Fruit fly (Drosophila melanogaster): ENCODE data around the gene qtc.
A peak's percentile ranks its signal among the peaks of the same experiment; 100 is the strongest.

The qtc gene

DNA sequence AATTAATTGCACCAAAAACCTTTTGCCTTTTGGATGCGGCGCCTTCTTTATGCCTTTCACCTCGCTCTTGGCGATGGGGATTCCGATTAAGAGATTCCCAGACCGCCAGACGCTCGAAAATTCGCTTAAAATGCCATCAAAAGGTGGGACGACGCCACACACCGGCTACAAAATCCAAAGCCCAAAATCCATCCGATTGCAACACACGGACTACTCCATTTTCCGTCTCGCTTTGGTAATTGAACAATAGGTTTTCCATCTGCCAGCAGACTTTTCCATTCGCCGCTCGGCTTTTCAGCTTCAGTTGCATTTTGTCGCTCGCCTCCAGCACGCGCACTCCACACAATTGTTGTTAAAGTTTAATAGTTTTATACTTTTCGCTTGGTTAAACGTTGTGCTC, at the start of gene qtc:
Gene qtc, plus strand, starts transcription at position 301 of the 400 bp plus-strand sequence.
- TF ChIP-seq CG8478 (optimal IDR thresholded peaks at IDR 0.05) (no peak), CTCF (optimal IDR thresholded peaks at IDR 0.05) (no peak)

DNA sequence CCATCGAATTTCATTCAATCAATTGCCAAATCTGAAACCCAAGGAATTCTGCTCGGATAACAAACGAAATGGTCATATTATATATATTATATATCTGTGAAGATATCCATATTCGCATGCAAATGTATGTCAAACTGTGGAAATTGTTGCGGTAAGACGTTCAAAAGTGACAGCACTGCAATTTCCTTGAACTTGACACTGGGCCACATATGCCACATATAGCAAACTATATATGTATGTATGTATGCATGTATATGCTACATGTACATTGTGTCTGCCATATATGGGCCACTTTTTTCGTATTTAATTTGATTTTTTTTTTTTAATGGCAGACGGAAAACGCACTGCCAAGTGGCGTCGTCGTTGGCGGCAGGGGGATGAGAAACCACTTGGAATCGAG, 40.1 kb upstream of the qtc start:
- TF ChIP-seq CTCF (optimal IDR thresholded peaks at IDR 0.05) (no peak), CG8478 (optimal IDR thresholded peaks at IDR 0.05) (no peak)

DNA sequence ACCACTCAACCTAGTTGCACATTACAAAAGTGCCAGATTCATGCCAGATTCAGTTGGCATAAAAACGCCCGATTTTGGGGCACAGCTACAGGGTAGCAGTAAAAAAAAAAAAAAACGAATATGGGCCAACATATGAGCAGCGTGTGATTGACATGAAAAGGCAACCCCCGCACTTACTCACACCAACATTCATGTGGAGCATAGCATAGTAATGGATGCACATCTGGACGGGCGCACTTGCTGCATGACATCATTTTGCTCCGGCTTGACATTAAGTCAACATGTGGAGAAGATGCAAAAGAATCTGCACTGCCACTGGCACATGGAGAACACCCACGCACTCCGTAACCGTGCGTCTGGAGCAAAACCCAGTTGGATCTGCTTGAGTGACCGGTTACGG, 38.0 kb upstream of the qtc start:
- TF ChIP-seq CG8478 (optimal IDR thresholded peaks at IDR 0.05) (no peak), CTCF (optimal IDR thresholded peaks at IDR 0.05) (no peak)

DNA sequence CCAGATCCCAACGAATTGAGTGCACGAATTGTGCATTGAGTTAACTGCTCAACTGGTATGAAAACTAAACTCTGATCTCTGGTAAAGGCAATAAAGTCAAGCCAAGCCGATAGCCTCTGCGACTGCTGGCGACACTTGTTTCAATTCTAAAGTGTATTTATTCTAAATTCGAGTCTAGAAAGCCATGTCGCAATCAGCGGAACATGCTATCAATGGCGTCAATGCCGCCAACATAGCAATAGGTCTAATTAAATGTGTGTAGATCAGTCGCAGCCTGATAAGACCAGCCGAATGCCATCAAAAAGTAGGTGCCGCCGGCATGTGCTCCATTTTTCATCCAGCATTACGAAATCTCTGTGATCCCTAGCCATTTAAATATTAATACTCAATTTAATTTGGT, 35.1 kb upstream of the qtc start:
- TF ChIP-seq CTCF (optimal IDR thresholded peaks at IDR 0.05) (no peak), CG8478 (optimal IDR thresholded peaks at IDR 0.05) (no peak)

DNA sequence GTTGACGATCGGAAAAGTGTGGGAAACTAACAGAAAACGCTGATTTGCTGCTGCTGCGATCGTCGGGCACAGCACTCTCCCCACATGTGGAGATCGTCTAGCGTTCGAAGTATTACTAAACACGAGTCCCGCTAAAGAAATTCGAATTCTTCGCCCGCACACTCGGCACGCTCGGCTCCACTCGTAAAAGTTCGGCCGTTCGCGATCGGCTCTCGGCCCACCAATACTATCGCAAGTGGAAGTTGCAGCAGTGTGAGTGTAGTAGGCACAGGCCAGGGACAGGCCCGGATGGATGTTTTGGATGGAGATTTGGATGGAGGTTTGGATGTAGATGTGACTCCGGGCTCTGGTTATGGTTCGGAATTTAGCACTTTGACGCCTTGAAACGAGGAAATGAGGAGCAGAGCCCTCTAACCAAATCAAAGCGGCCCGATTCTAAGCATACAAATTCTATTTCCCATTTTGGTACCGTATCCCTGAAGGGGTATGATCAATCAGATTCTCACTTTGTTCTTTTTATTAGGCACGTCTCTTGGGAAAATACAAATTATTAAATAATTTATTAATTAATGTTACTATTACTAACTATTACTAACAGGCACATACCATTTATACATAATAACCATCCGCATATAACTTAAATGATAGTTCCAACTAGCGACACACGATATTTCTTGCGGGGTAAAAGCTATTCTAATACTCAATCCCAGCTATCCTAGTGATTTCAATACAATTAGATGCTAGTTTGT, 33.1 kb upstream of the qtc start:
- TF ChIP-seq CG8478 (optimal IDR thresholded peaks at IDR 0.05) (no peak), CTCF (optimal IDR thresholded peaks at IDR 0.05) (no peak)

DNA sequence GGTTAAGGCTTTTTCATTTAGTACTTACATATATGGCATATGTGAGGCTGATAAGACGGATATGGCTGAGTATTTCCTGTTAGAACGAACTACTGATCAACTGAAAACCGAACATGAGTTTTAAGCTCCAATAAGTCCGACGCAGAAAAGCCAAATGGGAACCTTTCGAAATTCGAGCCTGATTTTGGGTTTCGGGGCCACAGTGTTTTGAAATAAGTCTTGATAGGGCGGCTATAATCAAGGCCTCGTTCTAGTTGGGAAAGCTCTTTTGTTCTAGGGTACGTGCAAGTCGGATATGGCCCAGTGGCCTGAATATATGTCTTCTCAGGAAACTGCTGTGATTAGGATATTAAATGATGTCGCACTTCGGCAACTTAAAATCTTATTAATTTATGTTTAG, 32.5 kb upstream of the qtc start, which contains the start of gene vkg:
Gene vkg, minus strand, starts transcription at position 101 of the 400 bp plus-strand sequence.
- TF ChIP-seq CTCF (optimal IDR thresholded peaks at IDR 0.05) = no peak
- no peak for TF ChIP-seq CG8478 (optimal IDR thresholded peaks at IDR 0.05)

DNA sequence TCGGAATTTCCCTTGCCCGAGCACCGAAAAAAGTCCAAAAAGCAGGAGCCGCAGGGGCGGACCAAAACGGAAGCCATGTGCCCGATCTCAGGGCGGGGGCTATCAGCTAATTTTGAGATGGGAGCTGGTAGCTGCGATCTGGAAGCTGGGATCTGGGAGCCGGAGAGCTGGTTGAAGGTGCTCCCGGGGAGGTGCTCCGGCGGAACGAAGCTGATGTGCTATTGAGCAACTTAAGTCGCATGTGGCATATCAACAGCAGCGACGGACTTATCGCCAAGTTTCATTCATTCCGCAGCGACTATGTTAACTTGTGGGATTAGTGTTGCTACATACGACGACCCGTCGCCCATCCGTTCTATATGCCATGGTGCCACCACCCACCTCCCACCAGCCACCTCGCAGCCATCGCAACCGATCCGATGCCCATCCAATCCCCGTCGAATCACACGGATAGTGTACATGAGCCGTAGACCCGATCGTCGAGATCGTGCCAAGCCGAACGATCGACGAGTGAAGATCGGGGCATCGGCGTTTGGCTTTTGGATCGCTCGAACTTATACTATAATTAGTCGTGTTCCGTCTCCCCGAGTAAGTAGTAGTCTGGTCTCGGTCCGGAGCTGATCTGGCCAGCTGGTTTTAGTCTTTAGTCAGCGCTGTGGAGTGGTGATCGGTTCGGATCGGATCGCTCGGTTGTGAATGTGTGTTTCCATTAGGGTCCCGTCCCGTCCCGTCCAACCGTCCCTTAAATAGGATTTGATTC, 31.4 kb upstream of the qtc start, which contains the start of gene Col4a1:
Gene Col4a1, plus strand, starts transcription at position 561 of the 760 bp plus-strand sequence.
- TF ChIP-seq CG8478 (optimal IDR thresholded peaks at IDR 0.05) (no peak), CTCF (optimal IDR thresholded peaks at IDR 0.05) (no peak)

DNA sequence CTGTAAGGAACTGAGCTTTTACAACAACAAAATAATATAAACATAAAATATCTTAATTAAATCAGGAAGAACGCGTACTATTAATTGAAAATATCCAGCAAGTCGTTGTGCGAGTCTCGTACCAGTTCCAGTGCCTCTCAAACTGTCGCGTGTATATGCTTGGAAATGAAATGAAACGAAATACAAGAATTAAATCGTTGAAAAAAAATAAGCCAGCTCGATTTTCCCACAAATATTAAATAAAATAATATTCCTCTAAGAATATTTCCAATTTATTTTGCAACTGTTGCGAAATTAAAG, 30.9 kb upstream of the qtc start:
- TF ChIP-seq CTCF (optimal IDR thresholded peaks at IDR 0.05) (no peak), CG8478 (optimal IDR thresholded peaks at IDR 0.05) (no peak)

DNA sequence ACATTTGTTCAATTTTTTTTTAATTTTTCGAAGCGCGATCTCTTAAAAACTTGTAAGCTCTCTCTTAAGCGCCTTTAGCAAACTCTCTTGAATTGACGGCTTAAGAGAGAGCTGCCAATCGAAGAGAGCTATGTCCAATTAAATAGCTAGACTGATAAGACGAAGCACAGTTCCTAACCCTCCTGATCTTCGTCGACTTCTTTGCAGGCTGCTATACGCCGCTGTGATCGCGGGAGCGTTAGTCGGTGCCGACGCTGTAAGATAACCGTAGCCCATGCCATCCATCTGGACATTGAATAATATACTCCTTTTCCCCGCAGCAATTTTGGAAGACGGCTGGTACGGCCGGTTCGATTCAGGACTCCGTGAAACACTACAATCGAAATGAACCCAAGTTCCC, 30.1 kb upstream of the qtc start:
- TF ChIP-seq CTCF (optimal IDR thresholded peaks at IDR 0.05) (no peak), CG8478 (optimal IDR thresholded peaks at IDR 0.05) (no peak)

DNA sequence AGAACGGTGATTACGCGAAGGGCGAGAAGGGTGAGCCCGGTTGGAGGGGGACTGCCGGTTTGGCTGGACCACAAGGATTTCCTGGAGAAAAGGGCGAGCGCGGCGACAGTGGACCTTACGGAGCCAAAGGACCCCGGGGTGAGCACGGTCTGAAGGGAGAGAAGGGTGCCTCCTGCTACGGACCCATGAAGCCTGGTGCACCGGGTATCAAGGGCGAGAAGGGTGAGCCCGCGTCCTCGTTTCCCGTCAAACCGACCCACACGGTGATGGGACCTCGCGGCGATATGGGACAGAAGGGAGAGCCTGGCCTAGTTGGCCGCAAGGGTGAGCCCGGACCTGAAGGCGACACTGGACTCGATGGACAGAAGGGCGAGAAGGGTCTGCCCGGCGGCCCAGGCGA, 29.2 kb upstream of the qtc start:
- TF ChIP-seq CTCF (optimal IDR thresholded peaks at IDR 0.05) (no peak), CG8478 (optimal IDR thresholded peaks at IDR 0.05) (no peak)

DNA sequence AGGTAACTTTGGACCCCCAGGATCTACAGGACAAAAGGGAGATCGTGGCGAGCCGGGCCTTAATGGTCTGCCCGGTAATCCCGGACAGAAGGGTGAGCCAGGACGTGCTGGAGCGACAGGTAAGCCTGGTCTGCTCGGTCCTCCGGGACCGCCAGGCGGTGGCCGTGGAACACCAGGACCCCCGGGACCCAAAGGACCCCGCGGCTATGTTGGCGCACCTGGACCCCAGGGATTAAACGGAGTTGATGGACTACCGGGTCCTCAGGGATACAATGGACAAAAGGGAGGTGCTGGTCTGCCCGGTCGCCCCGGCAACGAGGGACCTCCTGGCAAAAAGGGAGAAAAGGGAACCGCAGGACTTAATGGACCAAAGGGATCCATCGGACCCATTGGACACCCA, 28.7 kb upstream of the qtc start:
- TF ChIP-seq CG8478 (optimal IDR thresholded peaks at IDR 0.05) = no peak
- no peak for TF ChIP-seq CTCF (optimal IDR thresholded peaks at IDR 0.05)

DNA sequence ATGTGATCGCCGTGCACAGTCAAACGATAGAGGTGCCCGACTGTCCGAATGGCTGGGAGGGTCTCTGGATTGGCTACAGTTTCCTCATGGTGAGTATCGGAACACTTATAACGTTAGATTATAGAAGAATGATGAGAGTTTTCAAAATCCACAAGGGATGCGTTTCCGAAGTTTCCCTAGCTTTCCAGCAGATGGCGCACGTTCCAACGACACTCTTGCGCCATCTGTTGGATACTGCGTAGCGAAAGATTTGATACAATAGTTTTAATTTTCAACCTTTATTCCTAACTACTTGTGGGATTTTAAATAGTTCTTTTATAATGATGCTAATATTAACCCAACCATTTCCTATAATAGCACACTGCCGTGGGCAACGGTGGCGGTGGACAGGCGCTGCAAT, 24.5 kb upstream of the qtc start:
- TF ChIP-seq CG8478 (optimal IDR thresholded peaks at IDR 0.05) (no peak), CTCF (optimal IDR thresholded peaks at IDR 0.05) (peak; percentile 87 to 88)

DNA sequence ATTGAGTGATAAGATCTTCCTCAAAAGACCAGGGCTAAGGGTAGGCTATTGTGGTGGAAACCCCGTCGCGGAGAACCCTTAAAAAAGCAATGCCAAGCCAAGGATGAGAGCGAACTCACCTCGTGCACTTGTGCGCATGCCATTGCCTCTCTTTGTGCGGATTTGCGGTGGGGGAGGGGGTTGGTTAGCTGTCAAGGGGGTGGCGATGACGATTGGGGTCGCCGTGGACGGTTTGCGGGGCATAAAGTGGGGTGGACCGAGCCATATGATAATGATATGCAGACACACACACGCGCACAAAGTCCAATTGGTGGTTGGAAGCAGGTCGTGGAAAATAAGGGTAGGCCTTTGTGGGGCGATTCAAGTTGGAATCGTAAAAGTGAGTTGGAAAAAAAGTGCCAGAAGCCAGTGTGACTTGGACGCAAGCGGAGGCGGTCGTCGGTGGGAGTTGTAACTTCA, 23.2 kb upstream of the qtc start, which contains the start of the genes CG14042 and SP555:
Gene CG14042, plus strand, starts transcription at position 308 of the 459 bp plus-strand sequence.
Gene SP555, plus strand, starts transcription at position 308 of the 459 bp plus-strand sequence.
- TF ChIP-seq CTCF (optimal IDR thresholded peaks at IDR 0.05) = no peak
- no peak for TF ChIP-seq CG8478 (optimal IDR thresholded peaks at IDR 0.05)

DNA sequence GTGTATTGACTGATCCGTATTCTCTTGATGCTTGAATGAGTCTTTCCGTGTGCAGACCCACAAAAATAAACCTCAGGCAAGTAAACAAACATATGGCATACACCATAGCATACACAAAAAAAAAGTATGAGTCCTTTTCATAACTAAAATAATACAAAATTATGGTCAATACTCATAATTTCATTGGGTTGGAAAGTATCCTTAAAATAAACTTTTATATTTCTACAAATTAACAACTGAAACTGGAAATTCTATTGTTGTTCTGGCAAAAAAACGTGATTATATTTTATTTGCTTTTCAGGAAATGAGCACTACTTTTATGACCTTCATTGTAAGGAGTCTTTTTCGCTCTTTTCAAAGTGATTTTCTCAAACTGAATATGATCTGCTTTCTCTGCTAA, 18.5 kb upstream of the qtc start:
- TF ChIP-seq CTCF (optimal IDR thresholded peaks at IDR 0.05) (no peak), CG8478 (optimal IDR thresholded peaks at IDR 0.05) (no peak)

DNA sequence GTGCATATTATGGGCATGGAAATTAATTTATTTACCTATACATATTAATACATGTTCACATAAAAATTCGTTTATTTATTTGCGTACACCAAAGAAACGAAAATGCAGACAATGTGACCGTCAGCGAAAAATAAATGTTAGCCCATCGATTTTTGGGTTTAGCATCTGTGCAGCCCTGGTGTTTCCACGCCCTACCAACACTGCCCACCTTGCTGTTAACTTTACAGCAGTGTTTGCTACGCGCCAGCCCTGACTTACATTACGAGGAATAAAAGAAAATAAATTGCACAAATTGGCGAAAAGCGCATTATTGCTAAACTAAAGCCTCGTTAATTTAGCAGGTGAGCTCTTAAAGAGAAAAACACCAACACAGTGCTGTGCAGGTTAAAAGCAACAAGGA, 17.6 kb upstream of the qtc start, which contains the start of the genes CG33995, CG44000 and CG44001:
Gene CG33995, plus strand, starts transcription at position 228 of the 400 bp plus-strand sequence.
Gene CG44000, plus strand, starts transcription at position 228 of the 400 bp plus-strand sequence.
Gene CG44001, plus strand, starts transcription at position 228 of the 400 bp plus-strand sequence.
- TF ChIP-seq CTCF (optimal IDR thresholded peaks at IDR 0.05) = peak in 1 of 2 experiments; percentile 23
- TF ChIP-seq CG8478 (optimal IDR thresholded peaks at IDR 0.05) = no peak

Measured in S2 (cell line).